Fruit fly (Drosophila melanogaster) whole organism, pupa: ENCODE data around the gene Shab.

ENCODE experiments used
- CG10348 ChIP-seq: fragments of 200-800 bp; sonication (Bioruptor generic); IDR thresholded peaks from 2 replicates; pipeline ENCODE4 v1.3.6; 2022; ENCODE audit warnings: missing biosample characterization, missing genetic modification characterization
- CG12605 ChIP-seq: fragments of 200-800 bp; sonication (Bioruptor generic); IDR thresholded peaks from 2 replicates; pipeline ENCODE4 v1.3.6; 2022; ENCODE audit warnings: missing biosample characterization, missing genetic modification characterization
- CG34367 ChIP-seq: fragments of 200-800 bp; sonication (Bioruptor generic); optimal IDR thresholded peaks from 2 replicates; lab custom pipeline; 2018; ENCODE audit warnings: missing biosample characterization, mild to moderate bottlenecking, missing genetic modification characterization
- CG4496 ChIP-seq: fragments of 200-800 bp; sonication (Bioruptor generic); IDR thresholded peaks from 3 replicates; pipeline ENCODE4 v1.3.6; 2022; ENCODE audit warnings: missing biosample characterization, missing genetic modification characterization
- CG8159 ChIP-seq: fragments of 200-800 bp; sonication (Bioruptor generic); optimal IDR thresholded peaks from 3 replicates; lab custom pipeline; 2018; ENCODE audit warnings: missing biosample characterization, mild to moderate bottlenecking, missing genetic modification characterization, moderate library complexity
- CG8301 ChIP-seq: fragments of 200-800 bp; sonication (Bioruptor generic); optimal IDR thresholded peaks from 2 replicates; lab custom pipeline; 2018; ENCODE audit warnings: missing biosample characterization, mild to moderate bottlenecking, missing genetic modification characterization
- CG9948 ChIP-seq: fragments of 200-800 bp; sonication (Bioruptor generic); optimal IDR thresholded peaks from 2 replicates; lab custom pipeline; 2018; ENCODE audit warnings: missing biosample characterization, mild to moderate bottlenecking, missing genetic modification characterization, moderate library complexity
- D1 ChIP-seq: fragments of 200-800 bp; sonication (Bioruptor generic); optimal IDR thresholded peaks from 2 replicates; lab custom pipeline; 2018; ENCODE audit warnings: missing biosample characterization, mild to moderate bottlenecking, missing genetic modification characterization, moderate library complexity
- EcR ChIP-seq: fragments of 200-800 bp; sonication (Bioruptor generic); optimal IDR thresholded peaks from 3 replicates; lab custom pipeline; 2019; ENCODE audit warnings: missing biosample characterization, missing genetic modification characterization, mild to moderate bottlenecking, moderate library complexity, missing genetic modification reagents
- Ets98B ChIP-seq: fragments of 200-800 bp; sonication (Bioruptor generic); IDR thresholded peaks from 2 replicates; pipeline ENCODE4 v1.3.6; 2022; ENCODE audit warnings: missing biosample characterization, missing genetic modification characterization
- Pif1A ChIP-seq: fragments of 200-800 bp; sonication (Bioruptor generic); optimal IDR thresholded peaks from 3 replicates; lab custom pipeline; 2016; ENCODE audit warnings: missing biosample characterization, missing genetic modification characterization
- Pif1B ChIP-seq: fragments of 200-800 bp; sonication (Bioruptor generic); optimal IDR thresholded peaks from 3 replicates; lab custom pipeline; 2016; ENCODE audit warnings: missing biosample characterization, missing genetic modification characterization
- Snoo ChIP-seq: fragments of 200-800 bp; sonication (Bioruptor generic); optimal IDR thresholded peaks from 3 replicates; lab custom pipeline; 2017; ENCODE audit warnings: missing biosample characterization, mild to moderate bottlenecking, missing genetic modification characterization, inconsistent platforms

dm6 chr3L:2871155-2871554 lies 23.7 kb upstream of the Shab start:
- TF ChIP-seq Snoo (tag; lab: Kevin White, UChicago), result no peak
- TF ChIP-seq Pif1B (GFP tag; lab: Kevin White, UChicago), result no peak
- no peak for TF ChIP-seq EcR
- no peak for TF ChIP-seq CG4496 (GFP tag; lab: Robert Waterston, UW)
- TF ChIP-seq CG8159 (tag; lab: Kevin White, UChicago), result no peak
- TF ChIP-seq CG10348, result 0 out of 2 replicates have a peak, but pooled peaks have one; percentile 13
- no peak for TF ChIP-seq CG34367
- no peak for TF ChIP-seq Ets98B
- no peak for TF ChIP-seq CG8301
- TF ChIP-seq CG9948, result no peak
- no peak for TF ChIP-seq D1 (tag; lab: Kevin White, UChicago)
- TF ChIP-seq Pif1A (GFP tag; lab: Kevin White, UChicago), result no peak
- no peak for TF ChIP-seq CG12605 (GFP tag; lab: Robert Waterston, UW)
